Worm (Caenorhabditis elegans) whole organism, mixed stage, embryonic: Measurements from ENCODE around the gene hpk-1.

Experiments
- blmp-1 ChIP-seq: fragments of 150-350 bp; optimal IDR thresholded peaks from 2 replicates; lab custom pipeline; 2014; ENCODE audit warnings: missing biosample characterization, missing genetic modification characterization
- ces-1 ChIP-seq: fragments of 150-350 bp; optimal IDR thresholded peaks from 2 replicates; lab custom pipeline; 2014; ENCODE audit warnings: missing biosample characterization, missing genetic modification reagents, missing genetic modification characterization
- ham-2 ChIP-seq: fragments of 200-800 bp; sonication (Bioruptor generic); optimal IDR thresholded peaks from 2 replicates; lab custom pipeline; 2018; ENCODE audit warnings: mild to moderate bottlenecking, missing genetic modification characterization, missing compliant biosample characterization
- hlh-1 ChIP-seq: fragments of 150-350 bp; optimal IDR thresholded peaks from 2 replicates; lab custom pipeline; 2014; ENCODE audit warnings: missing biosample characterization, missing genetic modification reagents, missing genetic modification characterization
- lin-32 ChIP-seq: fragments of 200-800 bp; sonication (Bioruptor generic); optimal IDR thresholded peaks from 2 replicates; lab custom pipeline; 2018; ENCODE audit warnings: mild to moderate bottlenecking, missing genetic modification characterization, missing compliant biosample characterization
- lsy-2 ChIP-seq: fragments of 150-350 bp; optimal IDR thresholded peaks from 2 replicates; lab custom pipeline; 2014; ENCODE audit warnings: missing biosample characterization, missing genetic modification characterization
- nhr-12 ChIP-seq: fragments of 150-350 bp; optimal IDR thresholded peaks from 2 replicates; lab custom pipeline; 2014; ENCODE audit warnings: missing biosample characterization, missing genetic modification characterization
- nhr-237 ChIP-seq: fragments of 150-350 bp; optimal IDR thresholded peaks from 2 replicates; lab custom pipeline; 2014; ENCODE audit warnings: missing biosample characterization, missing genetic modification characterization
- nhr-76 ChIP-seq: sonication (generic microtip); optimal IDR thresholded peaks from 2 replicates; lab custom pipeline; 2017; ENCODE audit warnings: missing biosample characterization, missing genetic modification characterization
- pha-4 ChIP-seq: fragments of 150-350 bp; optimal IDR thresholded peaks from 2 replicates; lab custom pipeline; 2018; ENCODE audit warnings: missing biosample characterization, missing genetic modification reagents, missing genetic modification characterization
- sptf-1 ChIP-seq: sonication (generic microtip); optimal IDR thresholded peaks from 2 replicates; lab custom pipeline; 2017; ENCODE audit warnings: mild to moderate bottlenecking, missing genetic modification characterization, moderate library complexity, missing compliant biosample characterization
- ztf-11 ChIP-seq: fragments of 150-350 bp; optimal IDR thresholded peaks from 2 replicates; lab custom pipeline; 2014; ENCODE audit warnings: missing biosample characterization, missing genetic modification characterization

- TF ChIP-seq nhr-237 (no peak), nhr-12 (tag; lab: Kevin White, UChicago) (no peak), ham-2 (GFP tag; lab: Kevin White, UChicago) (no peak), lin-32 (GFP tag; lab: Kevin White, UChicago) (no peak), nhr-76 (tag; lab: Kevin White, UChicago) (no peak), blmp-1 (tag; lab: Kevin White, UChicago) (no peak), sptf-1 (no peak), hlh-1 (tag; lab: Kevin White, UChicago) (no peak), ztf-11 (tag; lab: Kevin White, UChicago) (no peak), lsy-2 (no peak), ces-1 (no peak), pha-4 (tag; lab: Kevin White, UChicago) (no peak)
These were observed 39.7 kb downstream of the hpk-1 start, which contains the start of gene ZK470.6 for ce11 chrX:4177394-4177793.
